Worm (Caenorhabditis elegans) whole organism, L4 larva: Measurements from ENCODE around the gene acr-5.

ENCODE experiments used
- ZK546.5 ChIP-seq, 2 experiments: sonication (generic microtip); optimal IDR thresholded peaks; 2 replicates each; lab custom pipeline; 2017; ENCODE audit warnings: missing biosample characterization in 2 of 2, missing genetic modification characterization in 2 of 2
- ama-1 ChIP-seq: fragments of 150-350 bp; optimal IDR thresholded peaks from 2 replicates; lab custom pipeline; 2014; ENCODE audit warnings: inconsistent platforms, mixed read lengths
- gei-8 ChIP-seq: fragments of 200-800 bp; sonication (Bioruptor generic); optimal IDR thresholded peaks from 2 replicates; lab custom pipeline; 2018; ENCODE audit warnings: mild to moderate bottlenecking, missing genetic modification characterization, missing compliant biosample characterization
- hmg-1.1 ChIP-seq: fragments of 200-800 bp; sonication (Bioruptor generic); IDR thresholded peaks from 2 replicates; pipeline ENCODE4 v1.3.6; 2022; ENCODE audit warnings: missing genetic modification reagents, missing genetic modification characterization, missing compliant biosample characterization
- mep-1 ChIP-seq: fragments of 150-350 bp; sonication (generic microtip); optimal IDR thresholded peaks from 3 replicates; lab custom pipeline; 2014; ENCODE audit warnings: missing biosample characterization, missing genetic modification characterization
- nhr-42 ChIP-seq: fragments of 200-800 bp; sonication (Bioruptor generic); IDR thresholded peaks from 2 replicates; pipeline ENCODE4 v1.3.6; 2022; ENCODE audit warnings: missing genetic modification characterization, missing compliant biosample characterization
- snpc-4 ChIP-seq: fragments of 150-350 bp; optimal IDR thresholded peaks from 2 replicates; lab custom pipeline; 2014; ENCODE audit warnings: missing biosample characterization, missing genetic modification characterization

- no peak for TF ChIP-seq hmg-1.1 (GFP tag; lab: Robert Waterston, UW)
- no peak for TF ChIP-seq nhr-42
- TF ChIP-seq mep-1 (tag; lab: Kevin White, UChicago): no peak
- no peak for TF ChIP-seq ama-1 (lab: Kevin White, UChicago)
- no peak for TF ChIP-seq gei-8
- TF ChIP-seq ZK546.5 (tag; optimal IDR thresholded peaks at IDR 0.05; lab: Kevin White, UChicago): no peak
- no peak for TF ChIP-seq snpc-4 (tag; lab: Kevin White, UChicago)
Measured at ce11 chrIII:6495191-6495723, 19.3 kb downstream of the acr-5 start, which contains the start of gene F23F12.13.
